Fruit fly (Drosophila melanogaster) whole organism, pupa: ENCODE results near the gene betaggt-I.
A peak's percentile ranks its signal among the peaks of the same experiment; 100 is the strongest.

Source experiments
- CG10348 ChIP-seq: fragments of 200-800 bp; sonication (Bioruptor generic); IDR thresholded peaks from 2 replicates; pipeline ENCODE4 v1.3.6; 2022; ENCODE audit warnings: missing biosample characterization, missing genetic modification characterization
- CG12605 ChIP-seq: fragments of 200-800 bp; sonication (Bioruptor generic); IDR thresholded peaks from 2 replicates; pipeline ENCODE4 v1.3.6; 2022; ENCODE audit warnings: missing biosample characterization, missing genetic modification characterization
- CG13204 ChIP-seq: fragments of 200-800 bp; sonication (Bioruptor generic); optimal IDR thresholded peaks from 2 replicates; lab custom pipeline; 2018; ENCODE audit warnings: missing biosample characterization, mild to moderate bottlenecking, missing genetic modification characterization, moderate library complexity
- CG14655 ChIP-seq: fragments of 200-800 bp; sonication (Bioruptor generic); optimal IDR thresholded peaks from 3 replicates; lab custom pipeline; 2017; ENCODE audit warnings: mild to moderate bottlenecking, missing biosample characterization, missing genetic modification reagents, missing genetic modification characterization
- CG15710 ChIP-seq: fragments of 200-800 bp; sonication (Bioruptor generic); optimal IDR thresholded peaks from 2 replicates; lab custom pipeline; 2018; ENCODE audit warnings: missing biosample characterization, mild to moderate bottlenecking, missing genetic modification characterization, moderate library complexity
- CG17806 ChIP-seq: fragments of 200-800 bp; sonication (Bioruptor generic); optimal IDR thresholded peaks from 2 replicates; lab custom pipeline; 2018; ENCODE audit warnings: missing biosample characterization, mild to moderate bottlenecking, missing genetic modification characterization, moderate library complexity
- CG32121 ChIP-seq: fragments of 200-800 bp; sonication (Bioruptor generic); IDR thresholded peaks from 2 replicates; pipeline ENCODE4 v1.3.6; 2022; ENCODE audit warnings: missing biosample characterization, missing genetic modification characterization
- CG34367 ChIP-seq: fragments of 200-800 bp; sonication (Bioruptor generic); optimal IDR thresholded peaks from 2 replicates; lab custom pipeline; 2018; ENCODE audit warnings: missing biosample characterization, mild to moderate bottlenecking, missing genetic modification characterization
- CG4496 ChIP-seq: fragments of 200-800 bp; sonication (Bioruptor generic); IDR thresholded peaks from 3 replicates; pipeline ENCODE4 v1.3.6; 2022; ENCODE audit warnings: missing biosample characterization, missing genetic modification characterization
- CG8159 ChIP-seq: fragments of 200-800 bp; sonication (Bioruptor generic); optimal IDR thresholded peaks from 3 replicates; lab custom pipeline; 2018; ENCODE audit warnings: missing biosample characterization, mild to moderate bottlenecking, missing genetic modification characterization, moderate library complexity
- CG8301 ChIP-seq: fragments of 200-800 bp; sonication (Bioruptor generic); optimal IDR thresholded peaks from 2 replicates; lab custom pipeline; 2018; ENCODE audit warnings: missing biosample characterization, mild to moderate bottlenecking, missing genetic modification characterization
- CG9948 ChIP-seq: fragments of 200-800 bp; sonication (Bioruptor generic); optimal IDR thresholded peaks from 2 replicates; lab custom pipeline; 2018; ENCODE audit warnings: missing biosample characterization, mild to moderate bottlenecking, missing genetic modification characterization, moderate library complexity
- D1 ChIP-seq: fragments of 200-800 bp; sonication (Bioruptor generic); optimal IDR thresholded peaks from 2 replicates; lab custom pipeline; 2018; ENCODE audit warnings: missing biosample characterization, mild to moderate bottlenecking, missing genetic modification characterization, moderate library complexity
- EcR ChIP-seq: fragments of 200-800 bp; sonication (Bioruptor generic); optimal IDR thresholded peaks from 3 replicates; lab custom pipeline; 2019; ENCODE audit warnings: missing biosample characterization, missing genetic modification characterization, mild to moderate bottlenecking, moderate library complexity, missing genetic modification reagents
- Ets98B ChIP-seq: fragments of 200-800 bp; sonication (Bioruptor generic); IDR thresholded peaks from 2 replicates; pipeline ENCODE4 v1.3.6; 2022; ENCODE audit warnings: missing biosample characterization, missing genetic modification characterization
- Pif1A ChIP-seq: fragments of 200-800 bp; sonication (Bioruptor generic); optimal IDR thresholded peaks from 3 replicates; lab custom pipeline; 2016; ENCODE audit warnings: missing biosample characterization, missing genetic modification characterization
- Pif1B ChIP-seq: fragments of 200-800 bp; sonication (Bioruptor generic); optimal IDR thresholded peaks from 3 replicates; lab custom pipeline; 2016; ENCODE audit warnings: missing biosample characterization, missing genetic modification characterization
- Snoo ChIP-seq: fragments of 200-800 bp; sonication (Bioruptor generic); optimal IDR thresholded peaks from 3 replicates; lab custom pipeline; 2017; ENCODE audit warnings: missing biosample characterization, mild to moderate bottlenecking, missing genetic modification characterization, inconsistent platforms
- fd96Ca ChIP-seq: fragments of 200-800 bp; sonication (Bioruptor generic); IDR thresholded peaks from 3 replicates; pipeline ENCODE4 v1.3.6; 2022; ENCODE audit warnings: missing biosample characterization, missing genetic modification characterization
- gl ChIP-seq: fragments of 200-800 bp; sonication (Bioruptor generic); optimal IDR thresholded peaks from 2 replicates; lab custom pipeline; 2018; ENCODE audit warnings: missing biosample characterization, mild to moderate bottlenecking, missing genetic modification characterization
- rn ChIP-seq: fragments of 200-800 bp; sonication (Bioruptor generic); IDR thresholded peaks from 2 replicates; pipeline ENCODE4 v1.3.6; 2022; ENCODE audit warnings: missing biosample characterization, missing genetic modification characterization

betaggt-I gene

DNA sequence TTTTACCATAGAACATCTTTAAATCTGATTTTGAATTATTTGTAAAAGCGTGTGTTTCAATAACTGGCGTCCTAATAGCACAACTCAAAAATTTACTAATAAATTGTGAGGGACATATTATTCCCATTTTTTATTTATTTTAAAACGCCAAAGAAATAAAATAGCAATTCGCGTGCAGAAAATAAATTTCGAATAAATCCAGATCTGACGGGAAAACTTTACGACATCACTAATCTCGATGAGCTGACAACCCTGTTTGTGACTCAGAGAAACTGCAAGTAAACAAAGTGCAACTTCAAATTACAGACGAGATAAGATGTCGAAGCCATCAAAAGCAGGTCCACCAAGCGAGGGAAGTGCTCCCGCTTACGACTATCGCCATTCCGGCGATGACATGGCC is 20.0 kb downstream of the betaggt-I start, which contains the start of gene CG34125:
CG34125 (plus strand) TSS at position 254 of the 400 bp plus-strand sequence.
- no peak for TF ChIP-seq CG12605 (GFP tag; lab: Robert Waterston, UW)
- TF ChIP-seq Ets98B (GFP tag; lab: Robert Waterston, UW), result no peak
- TF ChIP-seq CG10348, result no peak
- no peak for TF ChIP-seq CG9948 (tag; lab: Kevin White, UChicago)
- no peak for TF ChIP-seq CG4496 (GFP tag; lab: Robert Waterston, UW)
- no peak for TF ChIP-seq CG8159 (tag; lab: Kevin White, UChicago)
- TF ChIP-seq CG34367 (tag; lab: Kevin White, UChicago), result no peak
- no peak for TF ChIP-seq CG13204 (GFP tag; lab: Kevin White, UChicago)
- no peak for TF ChIP-seq Pif1A (GFP tag; lab: Kevin White, UChicago)
- TF ChIP-seq gl (tag; lab: Kevin White, UChicago), result no peak
- no peak for TF ChIP-seq Pif1B (GFP tag; lab: Kevin White, UChicago)
- TF ChIP-seq fd96Ca (GFP tag; lab: Robert Waterston, UW), result no peak
- no peak for TF ChIP-seq Snoo
- no peak for TF ChIP-seq CG17806 (tag; lab: Kevin White, UChicago)
- no peak for TF ChIP-seq CG8301 (tag; lab: Kevin White, UChicago)
- no peak for TF ChIP-seq CG14655 (GFP tag; lab: Kevin White, UChicago)
- no peak for TF ChIP-seq D1 (tag; lab: Kevin White, UChicago)
- no peak for TF ChIP-seq CG15710 (tag; lab: Kevin White, UChicago)
- TF ChIP-seq rn (GFP tag; lab: Robert Waterston, UW), result no peak

DNA sequence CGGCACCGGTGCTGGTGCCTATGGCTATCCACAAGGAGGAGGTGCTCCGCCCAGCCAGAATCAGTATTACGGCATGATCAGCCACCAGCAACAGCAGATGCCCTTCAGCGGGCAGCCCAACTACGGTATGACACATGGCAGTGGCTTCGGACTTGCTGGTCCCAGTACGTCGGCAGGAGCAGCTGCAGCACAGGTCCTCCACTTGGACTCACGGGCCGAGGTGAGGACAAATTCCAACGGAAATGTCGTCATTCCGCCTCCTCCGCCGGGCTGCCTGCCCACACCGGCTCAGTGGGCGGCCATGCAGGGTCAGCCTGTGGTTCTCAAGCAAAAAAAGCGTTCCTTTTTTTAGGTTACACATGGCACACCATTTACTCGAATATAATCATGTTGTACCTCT is 20.5 kb downstream of the betaggt-I start:
- TF ChIP-seq CG14655 (GFP tag; lab: Kevin White, UChicago) (no peak), CG4496 (GFP tag; lab: Robert Waterston, UW) (no peak), CG10348 (no peak), CG8301 (tag; lab: Kevin White, UChicago) (no peak), D1 (tag; lab: Kevin White, UChicago) (no peak), fd96Ca (GFP tag; lab: Robert Waterston, UW) (no peak)
- TF ChIP-seq, all 21 proteins: peak for 0

- TF ChIP-seq CG15710 (tag; lab: Kevin White, UChicago) (no peak), CG17806 (tag; lab: Kevin White, UChicago) (no peak), fd96Ca (GFP tag; lab: Robert Waterston, UW) (no peak), Ets98B (GFP tag; lab: Robert Waterston, UW) (no peak), rn (GFP tag; lab: Robert Waterston, UW) (no peak), CG8159 (tag; lab: Kevin White, UChicago) (no peak), Snoo (no peak), CG8301 (tag; lab: Kevin White, UChicago) (no peak), CG34367 (tag; lab: Kevin White, UChicago) (no peak), EcR (GFP tag; lab: Kevin White, UChicago) (no peak), CG9948 (tag; lab: Kevin White, UChicago) (no peak), CG4496 (GFP tag; lab: Robert Waterston, UW) (no peak), CG12605 (GFP tag; lab: Robert Waterston, UW) (no peak), CG32121 (GFP tag; lab: Robert Waterston, UW) (no peak), D1 (tag; lab: Kevin White, UChicago) (no peak), CG14655 (GFP tag; lab: Kevin White, UChicago) (no peak), Pif1B (GFP tag; lab: Kevin White, UChicago) (no peak), CG13204 (GFP tag; lab: Kevin White, UChicago) (no peak), CG10348 (no peak), Pif1A (GFP tag; lab: Kevin White, UChicago) (no peak)
These were observed 22.1 kb downstream of the betaggt-I start, which contains the start of gene eIF3i for dm6 chr2L:4967511-4967910. Gene eIF3i, minus strand, starts transcription at chr2L:4967775.

dm6 chr2L:4968767-4969166 is 23.4 kb downstream of the betaggt-I start, which contains the start of the genes Scox and Polr1C:
Gene Scox, minus strand, starts transcription at chr2L:4968935.
Gene Polr1C, plus strand, starts transcription at chr2L:4969004.
- no peak for TF ChIP-seq CG8159 (tag; lab: Kevin White, UChicago)
- TF ChIP-seq gl (tag; lab: Kevin White, UChicago), result no peak
- no peak for TF ChIP-seq CG15710 (tag; lab: Kevin White, UChicago)
- TF ChIP-seq CG10348, result no peak
- no peak for TF ChIP-seq CG13204 (GFP tag; lab: Kevin White, UChicago)
- TF ChIP-seq CG14655 (GFP tag; lab: Kevin White, UChicago), result no peak
- TF ChIP-seq rn (GFP tag; lab: Robert Waterston, UW), result no peak
- TF ChIP-seq CG8301 (tag; lab: Kevin White, UChicago), result no peak

dm6 chr2L:4971329-4971798 is 26.0 kb downstream of the betaggt-I start, which contains the start of gene CG14043:
Gene CG14043, plus strand, starts transcription at chr2L:4971702.
- TF ChIP-seq Pif1A (GFP tag; lab: Kevin White, UChicago), result no peak

DNA sequence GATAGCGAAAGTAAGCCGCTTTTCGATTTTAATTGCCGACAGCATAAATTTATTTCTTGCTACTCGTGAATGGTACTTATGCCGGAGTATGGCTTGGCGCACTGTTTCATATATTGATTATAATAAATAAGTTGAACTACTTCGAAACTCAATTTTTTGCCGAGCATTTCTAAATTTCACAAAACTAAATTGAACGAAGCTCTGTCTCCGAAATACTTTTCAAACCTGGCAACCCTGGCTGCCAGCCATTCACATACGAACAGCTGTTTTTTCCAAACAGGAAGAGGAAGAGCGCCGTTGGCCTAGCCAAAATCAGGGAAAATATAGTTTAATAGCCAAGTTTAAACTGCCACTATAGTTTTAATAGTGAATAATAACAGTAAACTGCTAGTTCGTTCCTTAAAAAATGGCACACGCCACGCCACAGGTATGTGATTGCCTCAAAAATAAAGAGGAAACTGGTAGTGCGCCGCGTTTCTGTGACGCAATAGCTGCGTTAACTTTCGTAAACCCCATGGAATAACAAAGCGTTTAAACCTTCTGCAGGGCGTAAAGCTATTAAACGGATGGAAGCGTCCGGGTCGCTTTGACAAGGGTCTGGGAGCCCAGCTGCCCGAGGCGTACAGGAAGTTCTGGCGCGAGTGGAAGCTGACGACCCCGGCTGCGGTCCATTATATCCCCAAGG is 28.5 kb downstream of the betaggt-I start, which contains the start of gene mRpL28:
mRpL28 (plus strand) TSS at position 246 of the 685 bp plus-strand sequence.
- TF ChIP-seq CG10348 (no peak), CG4496 (GFP tag; lab: Robert Waterston, UW) (0 out of 3 replicates have a peak, but pooled peaks have one; percentile 24), CG34367 (tag; lab: Kevin White, UChicago) (no peak), fd96Ca (GFP tag; lab: Robert Waterston, UW) (peak; percentile 18; the same call in 1 of the 3 replicates), CG15710 (tag; lab: Kevin White, UChicago) (no peak), EcR (GFP tag; lab: Kevin White, UChicago) (peak; percentile 70), CG14655 (GFP tag; lab: Kevin White, UChicago) (no peak)
